Worm (Caenorhabditis elegans) whole organism, L1 larva: Measurements from ENCODE around the gene F44F4.15.

ENCODE experiments used
- alr-1 ChIP-seq: fragments of 200-800 bp; sonication (Bioruptor generic); optimal IDR thresholded peaks from 2 replicates; lab custom pipeline; 2018; ENCODE audit warnings: borderline replicate concordance, mild to moderate bottlenecking, missing genetic modification characterization, missing compliant biosample characterization
- blmp-1 ChIP-seq: fragments of 150-350 bp; optimal IDR thresholded peaks from 2 replicates; lab custom pipeline; 2014; ENCODE audit warnings: missing biosample characterization, missing genetic modification characterization
- egl-27 ChIP-seq, 2 experiments: fragments of 150-350 bp in 1 of 2; sonication (generic microtip); optimal IDR thresholded peaks; 3 replicates each; lab custom pipeline; 2017 to 2018; ENCODE audit warnings: missing biosample characterization in 2 of 2, missing genetic modification characterization in 2 of 2, missing genetic modification reagents in 2 of 2
- ets-5 ChIP-seq: fragments of 200-800 bp; sonication (Bioruptor generic); IDR thresholded peaks from 2 replicates; pipeline ENCODE4 v1.3.6; 2022; ENCODE audit warnings: missing genetic modification characterization, missing compliant biosample characterization
- pax-3 ChIP-seq: fragments of 200-800 bp; sonication (Bioruptor generic); optimal IDR thresholded peaks from 2 replicates; lab custom pipeline; 2018; ENCODE audit warnings: mild to moderate bottlenecking, missing genetic modification characterization, moderate library complexity, missing compliant biosample characterization
- snpc-4 ChIP-seq: fragments of 150-350 bp; optimal IDR thresholded peaks from 2 replicates; lab custom pipeline; 2014; ENCODE audit warnings: missing biosample characterization, missing genetic modification characterization
- tbx-2 ChIP-seq: sonication (generic microtip); optimal IDR thresholded peaks from 2 replicates; lab custom pipeline; 2016; ENCODE audit warnings: missing genetic modification characterization, missing compliant biosample characterization
- zip-4 ChIP-seq: fragments of 200-800 bp; sonication (Bioruptor generic); optimal IDR thresholded peaks from 2 replicates; lab custom pipeline; 2018; ENCODE audit warnings: mild to moderate bottlenecking, missing genetic modification characterization, moderate library complexity, missing compliant biosample characterization

ce11 chrII:10947317-10947716 lies 32.9 kb downstream of the F44F4.15 start, which contains the start of the genes tceb-3 and gskl-1:
- TF ChIP-seq alr-1 (tag; lab: Kevin White, UChicago) (no peak), blmp-1 (tag; lab: Kevin White, UChicago) (no peak), egl-27 (tag; optimal IDR thresholded peaks at IDR 0.05; lab: Kevin White, UChicago) (no peak), tbx-2 (no peak), zip-4 (GFP tag; lab: Kevin White, UChicago) (no peak), pax-3 (no peak), ets-5 (GFP tag; lab: Robert Waterston, UW) (no peak), snpc-4 (tag; lab: Kevin White, UChicago) (no peak)
